Worm (Caenorhabditis elegans): ENCODE results near the gene ocr-4.
"Not testable (repeated sequence)": the region's sequence is repeated elsewhere in the genome, so short reads cannot be mapped to it uniquely, and the experiment has no call there.

DNA sequence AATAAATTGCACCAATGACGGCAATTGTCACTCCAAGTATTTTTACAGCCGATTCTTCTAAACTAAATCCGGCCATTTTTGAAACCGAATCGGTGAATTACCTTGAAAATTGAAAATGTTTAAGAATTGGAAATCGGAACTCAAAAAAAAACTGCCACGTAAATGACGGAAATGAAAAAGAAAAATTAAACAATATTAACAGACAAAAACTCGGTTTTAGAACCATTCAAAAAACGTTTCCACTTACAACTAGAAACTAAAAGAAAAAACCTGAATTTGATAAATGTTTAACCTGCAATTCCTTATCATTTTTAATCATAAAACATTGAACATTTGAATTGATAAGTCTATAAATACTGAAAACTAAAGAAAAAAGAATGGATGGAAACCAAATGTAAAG is 32.4 kb upstream of the ocr-4 start, which contains the start of gene Y40C5A.4:
- not testable (repeated sequence) for TF ChIP-seq ama-1 (optimal IDR thresholded peaks at IDR 0.05); ceh-82 (tag; optimal IDR thresholded peaks at IDR 0.05); snpc-4 (tag; optimal IDR thresholded peaks at IDR 0.05); jun-1 (tag; optimal IDR thresholded peaks at IDR 0.05); nhr-237 (tag; optimal IDR thresholded peaks at IDR 0.05); fkh-2 (tag; optimal IDR thresholded peaks at IDR 0.05); ZK546.5 (tag; optimal IDR thresholded peaks at IDR 0.05)

Data from whole organism, L3 larva.